Fruit fly (Drosophila melanogaster): ENCODE measurements around the gene CG6178.

dm6 chr3R:24141013-24141592, 11.0 kb upstream of the CG6178 start, which contains the start of gene Kal1:
- TF ChIP-seq tj (GFP tag; optimal IDR thresholded peaks at IDR 0.05), result peak; percentile 88
- TF ChIP-seq bab1 (GFP tag; optimal IDR thresholded peaks at IDR 0.05), result peak; percentile 97
- TF ChIP-seq CG11617 (GFP tag; optimal IDR thresholded peaks at IDR 0.05), result peak; percentile 92
- peak; percentile 18 for TF ChIP-seq kay (GFP tag; ENCODE audit: borderline replicate concordance)
- peak; percentile 92 for TF ChIP-seq CG33017 (tag; optimal IDR thresholded peaks at IDR 0.05)
- TF ChIP-seq cnc (optimal IDR thresholded peaks at IDR 0.05), result no peak
- TF ChIP-seq ovo (GFP tag; optimal IDR thresholded peaks at IDR 0.05), result peak; percentile 23
- TF ChIP-seq Clk (GFP tag; optimal IDR thresholded peaks at IDR 0.05), result peak; percentile 51

Data from whole organism, adult.